Worm (Caenorhabditis elegans) whole organism, young adult: ENCODE data around the gene gfat-2.

Experiments used
- F49E8.2 ChIP-seq: sonication (generic microtip); optimal IDR thresholded peaks from 3 replicates; lab custom pipeline; 2017; ENCODE audit warnings: missing genetic modification characterization, mild to moderate bottlenecking, missing compliant biosample characterization, antibody characterized with exemption, moderate library complexity; ENCODE audit not compliant: insufficient read depth
- Y67H2A.10 ChIP-seq: fragments of 200-800 bp; sonication (Bioruptor generic); conservative IDR thresholded peaks from 2 replicates; pipeline ENCODE4 v1.3.6; 2022; ENCODE audit warnings: missing genetic modification reagents, missing genetic modification characterization, missing compliant biosample characterization
- attf-3 ChIP-seq: fragments of 200-800 bp; sonication (Bioruptor generic); conservative IDR thresholded peaks from 2 replicates; pipeline ENCODE4 v1.3.6; 2022; ENCODE audit warnings: missing genetic modification reagents, missing genetic modification characterization, missing compliant biosample characterization
- ceh-40 ChIP-seq: fragments of 200-800 bp; sonication (Bioruptor generic); IDR thresholded peaks from 2 replicates; pipeline ENCODE4 v1.3.6; 2022; ENCODE audit warnings: missing genetic modification characterization, missing compliant biosample characterization
- ceh-79 ChIP-seq: sonication (generic microtip); optimal IDR thresholded peaks from 2 replicates; lab custom pipeline; 2017; ENCODE audit warnings: mild to moderate bottlenecking, missing genetic modification characterization, missing compliant biosample characterization
- him-1 ChIP-seq: sonication (generic microtip); optimal IDR thresholded peaks from 2 replicates; lab custom pipeline; 2016; ENCODE audit warnings: missing genotype, missing genetic modification reagents, missing genetic modification characterization, missing compliant biosample characterization
- let-526 ChIP-seq: fragments of 200-800 bp; sonication (Bioruptor generic); IDR thresholded peaks from 2 replicates; pipeline ENCODE4 v1.3.6; 2022; ENCODE audit warnings: missing genetic modification reagents, missing genetic modification characterization, missing compliant biosample characterization
- mxl-1 ChIP-seq: sonication (generic microtip); optimal IDR thresholded peaks from 2 replicates; lab custom pipeline; 2016; ENCODE audit warnings: missing genetic modification characterization, missing compliant biosample characterization
- pha-4 ChIP-seq: fragments of 150-350 bp; sonication (generic microtip); optimal IDR thresholded peaks from 2 replicates; lab custom pipeline; 2014; ENCODE audit warnings: missing biosample characterization, missing genetic modification reagents, missing genetic modification characterization
- tbx-9 ChIP-seq: sonication (generic microtip); optimal IDR thresholded peaks from 2 replicates; lab custom pipeline; 2016; ENCODE audit warnings: borderline replicate concordance, missing genetic modification characterization, inconsistent platforms, missing compliant biosample characterization
- unc-130 ChIP-seq: sonication (generic microtip); optimal IDR thresholded peaks from 2 replicates; lab custom pipeline; 2016; ENCODE audit warnings: missing genetic modification reagents, missing genetic modification characterization, missing compliant biosample characterization
- ztf-25 ChIP-seq: fragments of 200-800 bp; sonication (Bioruptor generic); IDR thresholded peaks from 2 replicates; pipeline ENCODE4 v1.3.6; 2022; ENCODE audit warnings: missing genetic modification reagents, missing genetic modification characterization, missing compliant biosample characterization

- no peak for TF ChIP-seq unc-130 (GFP tag; lab: Kevin White, UChicago)
- TF ChIP-seq tbx-9, result no peak
- no peak for TF ChIP-seq ceh-79
- no peak for TF ChIP-seq ztf-25
- TF ChIP-seq pha-4, result no peak
- TF ChIP-seq Y67H2A.10 (GFP tag; lab: Robert Waterston, UW), result no peak
- TF ChIP-seq him-1 (tag; lab: Kevin White, UChicago), result no peak
- no peak for TF ChIP-seq ceh-40 (GFP tag; lab: Robert Waterston, UW)
- TF ChIP-seq attf-3, result no peak
- TF ChIP-seq F49E8.2 (tag; lab: Kevin White, UChicago), result no peak
- no peak for TF ChIP-seq let-526
- no peak for TF ChIP-seq mxl-1
These were observed 34.3 kb upstream of the gfat-2 start for ce11 chrIV:11375713-11376112.
